Worm (Caenorhabditis elegans): ENCODE data around the gene Y41D4A.3.

Gene Y41D4A.3

ce11 chrIV:1804613-1805012 lies 51.0 kb downstream of the Y41D4A.3 start:
- TF ChIP-seq zag-1 (tag; optimal IDR thresholded peaks at IDR 0.05) (no peak), elt-3 (tag; optimal IDR thresholded peaks at IDR 0.05) (no peak), sox-4 (tag; optimal IDR thresholded peaks at IDR 0.05) (no peak), aly-2 (tag; optimal IDR thresholded peaks at IDR 0.05) (no peak), jun-1 (tag; optimal IDR thresholded peaks at IDR 0.05) (no peak), snpc-4 (tag; optimal IDR thresholded peaks at IDR 0.05) (no peak), ets-5 (GFP tag; IDR thresholded peaks at IDR 0.05) (no peak), ceh-63 (GFP tag; optimal IDR thresholded peaks at IDR 0.05) (no peak), C04F5.9 (tag; optimal IDR thresholded peaks at IDR 0.05) (no peak), dsc-1 (tag; optimal IDR thresholded peaks at IDR 0.05) (peak; percentile 18), ama-1 (optimal IDR thresholded peaks at IDR 0.05) (no peak), irx-1 (tag; optimal IDR thresholded peaks at IDR 0.05) (no peak), hlh-4 (tag; optimal IDR thresholded peaks at IDR 0.05) (no peak), nhr-237 (tag; optimal IDR thresholded peaks at IDR 0.05) (no peak), F16B12.6 (tag; optimal IDR thresholded peaks at IDR 0.05) (no peak), nhr-90 (tag; optimal IDR thresholded peaks at IDR 0.05; ENCODE audit: poor library complexity) (no peak), ces-1 (GFP tag; optimal IDR thresholded peaks at IDR 0.05) (no peak), rnt-1 (tag; optimal IDR thresholded peaks at IDR 0.05) (no peak), sptf-1 (tag; optimal IDR thresholded peaks at IDR 0.05) (no peak), unc-130 (tag; optimal IDR thresholded peaks at IDR 0.05) (peak; percentile 21), C16A3.4 (tag; optimal IDR thresholded peaks at IDR 0.05) (peak; percentile 43), tlp-1 (tag; optimal IDR thresholded peaks at IDR 0.05) (no peak), aha-1 (tag; optimal IDR thresholded peaks at IDR 0.05) (no peak), tbx-2 (tag; optimal IDR thresholded peaks at IDR 0.05) (peak; percentile 6), lin-39 (tag; optimal IDR thresholded peaks at IDR 0.05) (no peak), isw-1 (GFP tag; IDR thresholded peaks at IDR 0.05) (no peak), efl-3 (GFP tag; optimal IDR thresholded peaks at IDR 0.05) (no peak), nhr-28 (tag; optimal IDR thresholded peaks at IDR 0.05) (no peak), pax-3 (tag; optimal IDR thresholded peaks at IDR 0.05) (no peak), blmp-1 (tag; optimal IDR thresholded peaks at IDR 0.05) (peak; percentile 50), unc-62 (GFP tag; optimal IDR thresholded peaks at IDR 0.05) (no peak), alr-1 (tag; optimal IDR thresholded peaks at IDR 0.05; ENCODE audit: borderline replicate concordance) (no peak), grh-1 (GFP tag; IDR thresholded peaks at IDR 0.05) (no peak), fos-1 (tag; optimal IDR thresholded peaks at IDR 0.05) (peak; percentile 19), nhr-85 (tag) (peak; percentile 80), lsy-2 (tag; optimal IDR thresholded peaks at IDR 0.05) (peak; percentile 45 to 68), ceh-90 (tag; optimal IDR thresholded peaks at IDR 0.05) (no peak), elt-2 (tag; optimal IDR thresholded peaks at IDR 0.05) (no peak), nhr-77 (tag; optimal IDR thresholded peaks at IDR 0.05) (no peak), hlh-17 (GFP tag; optimal IDR thresholded peaks at IDR 0.05; ENCODE audit: borderline replicate concordance) (no peak), nhr-19 (GFP tag; conservative IDR thresholded peaks at IDR 0.05) (no peak), lir-3 (tag; optimal IDR thresholded peaks at IDR 0.05; ENCODE audit: poor library complexity) (no peak), nhr-12 (tag; optimal IDR thresholded peaks at IDR 0.05) (no peak), zip-4 (GFP tag; optimal IDR thresholded peaks at IDR 0.05) (no peak), vab-15 (tag; optimal IDR thresholded peaks at IDR 0.05) (no peak), nhr-47 (tag; optimal IDR thresholded peaks at IDR 0.05) (peak; percentile 58), lin-35 (GFP tag; optimal IDR thresholded peaks at IDR 0.05) (peak; percentile 22 to 62), Y116A8C.19 (tag; optimal IDR thresholded peaks at IDR 0.05; ENCODE audit: borderline replicate concordance) (no peak), snu-23 (GFP tag; optimal IDR thresholded peaks at IDR 0.05) (peak; percentile 66), mep-1 (tag; optimal IDR thresholded peaks at IDR 0.05) (peak; percentile 23), xbp-1 (tag; optimal IDR thresholded peaks at IDR 0.05) (peak; percentile 35), mab-9 (GFP tag; IDR thresholded peaks at IDR 0.05) (no peak), dpl-1 (GFP tag; optimal IDR thresholded peaks at IDR 0.05) (peak; percentile 3 to 54 (median 41)), mef-2 (tag; optimal IDR thresholded peaks at IDR 0.05) (no peak), C34B4.2 (tag; optimal IDR thresholded peaks at IDR 0.05) (no peak)

Measured in whole organism, L1 larva.